Worm (Caenorhabditis elegans): ENCODE measurements around the gene srz-37.

The srz-37 gene

DNA sequence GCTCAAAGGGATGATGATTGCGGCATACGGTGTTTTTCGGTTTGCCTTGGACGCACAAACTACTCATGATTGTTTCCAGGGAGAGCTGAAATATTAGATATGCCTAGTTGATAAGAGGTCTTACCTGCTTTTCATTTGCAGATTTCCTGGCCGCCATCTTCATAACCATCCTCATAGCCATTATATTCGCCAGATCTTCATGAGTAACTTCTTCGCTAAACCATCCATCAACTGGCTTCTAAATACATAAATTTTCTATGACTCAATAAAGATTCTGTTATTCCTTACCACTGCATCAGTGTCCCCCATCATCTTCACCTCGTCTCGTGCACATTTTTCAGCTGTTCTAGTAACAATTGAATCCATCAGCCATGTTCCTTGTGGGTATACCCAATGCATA, 39.1 kb downstream of the srz-37 start:
- TF ChIP-seq attf-3 (GFP tag; conservative IDR thresholded peaks at IDR 0.05), result no peak
- no peak for TF ChIP-seq Y67H2A.10 (GFP tag; conservative IDR thresholded peaks at IDR 0.05)
- no peak for TF ChIP-seq somi-1 (GFP tag; optimal IDR thresholded peaks at IDR 0.05)
- no peak for TF ChIP-seq B0336.3 (GFP tag; IDR thresholded peaks at IDR 0.05)
- no peak for TF ChIP-seq lsl-1 (GFP tag; optimal IDR thresholded peaks at IDR 0.05)
- no peak for TF ChIP-seq ztf-18 (tag; optimal IDR thresholded peaks at IDR 0.05)
- TF ChIP-seq zim-3 (tag; optimal IDR thresholded peaks at IDR 0.05), result no peak
- TF ChIP-seq snpc-1.3 (tag; optimal IDR thresholded peaks at IDR 0.05; ENCODE audit: insufficient read depth), result no peak
- TF ChIP-seq tlf-1 (GFP tag; optimal IDR thresholded peaks at IDR 0.05), result no peak
- TF ChIP-seq atf-7 (tag; optimal IDR thresholded peaks at IDR 0.05), result no peak
- no peak for TF ChIP-seq mxl-1 (tag; optimal IDR thresholded peaks at IDR 0.05)
- TF ChIP-seq sea-2 (GFP tag; IDR thresholded peaks at IDR 0.05), result no peak
- no peak for TF ChIP-seq gei-17 (GFP tag; optimal IDR thresholded peaks at IDR 0.05)
- no peak for TF ChIP-seq nhr-90 (tag; optimal IDR thresholded peaks at IDR 0.05)
- no peak for TF ChIP-seq lin-40 (tag; optimal IDR thresholded peaks at IDR 0.05)
- TF ChIP-seq aptf-3 (GFP tag; IDR thresholded peaks at IDR 0.05), result no peak
- no peak for TF ChIP-seq pbrm-1 (GFP tag; IDR thresholded peaks at IDR 0.05)
- TF ChIP-seq nfya-2 (GFP tag; IDR thresholded peaks at IDR 0.05), result no peak
- TF ChIP-seq F55B11.4 (tag; optimal IDR thresholded peaks at IDR 0.05; ENCODE audit: borderline replicate concordance, insufficient read depth), result no peak
- no peak for TF ChIP-seq F57A8.1 (GFP tag; optimal IDR thresholded peaks at IDR 0.05)

DNA sequence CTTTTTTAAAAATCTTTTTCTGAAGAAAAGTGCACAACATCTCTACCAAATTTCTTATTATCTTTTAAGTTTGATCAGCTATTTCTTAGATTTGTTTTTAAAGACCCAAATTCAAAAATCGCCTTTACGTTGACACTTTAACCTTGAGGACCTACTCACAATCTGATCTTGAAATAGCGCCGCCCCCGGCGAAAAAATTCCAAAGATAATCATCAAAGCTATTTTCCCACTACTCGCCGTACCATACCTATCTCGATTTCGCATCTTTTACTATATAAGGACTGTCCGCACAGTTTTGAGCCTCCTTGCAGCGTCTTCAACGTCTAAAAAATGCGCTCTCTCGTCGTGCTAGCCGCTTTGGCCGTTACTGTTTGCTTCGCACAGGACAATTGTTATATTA, 40.8 kb downstream of the srz-37 start, which contains the start of gene grd-10:
Gene grd-10, plus strand, starts transcription at position 208 of the 400 bp plus-strand sequence.
- TF ChIP-seq Y53F4B.3 (GFP tag; IDR thresholded peaks at IDR 0.05) (no peak), F37B4.10 (GFP tag; IDR thresholded peaks at IDR 0.05) (no peak), nhr-80 (tag; optimal IDR thresholded peaks at IDR 0.05) (no peak), fkh-3 (tag; optimal IDR thresholded peaks at IDR 0.05) (no peak), lin-26 (GFP tag; IDR thresholded peaks at IDR 0.05) (no peak), ceh-91 (GFP tag; IDR thresholded peaks at IDR 0.05) (no peak), madf-6 (GFP tag; IDR thresholded peaks at IDR 0.05) (no peak), C17E4.6 (GFP tag; IDR thresholded peaks at IDR 0.05) (no peak), ceh-100 (GFP tag; IDR thresholded peaks at IDR 0.05) (no peak), lin-35 (GFP tag; optimal IDR thresholded peaks at IDR 0.05) (no peak), chd-7 (tag; optimal IDR thresholded peaks at IDR 0.05) (no peak), nhr-90 (tag; optimal IDR thresholded peaks at IDR 0.05) (no peak), lir-1 (GFP tag; conservative IDR thresholded peaks at IDR 0.05) (no peak), F39B2.1 (GFP tag; IDR thresholded peaks at IDR 0.05) (no peak), hsf-1 (GFP tag; IDR thresholded peaks at IDR 0.05) (no peak), unc-62 (GFP tag; optimal IDR thresholded peaks at IDR 0.05) (no peak), ccch-3 (GFP tag; optimal IDR thresholded peaks at IDR 0.05) (no peak)

DNA sequence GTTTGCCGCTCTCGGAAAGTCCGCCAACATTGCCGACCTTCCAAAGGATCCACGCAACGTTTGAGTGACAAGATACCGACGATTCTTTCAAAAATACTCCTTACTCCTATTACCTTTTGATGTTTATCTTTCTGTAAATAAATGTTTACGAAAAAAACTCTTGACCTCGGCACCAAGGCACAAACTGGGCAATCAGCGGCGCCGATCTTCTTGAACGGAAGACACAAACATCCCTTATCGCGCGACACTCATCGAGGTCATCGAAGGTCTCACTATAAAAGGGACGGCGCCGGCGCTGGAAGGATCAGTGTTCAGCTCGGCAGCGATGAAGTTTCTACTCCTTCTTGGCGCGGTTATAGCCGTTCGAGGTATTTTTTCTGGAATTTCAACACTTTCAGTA, 42.3 kb downstream of the srz-37 start, which contains the start of gene grd-3:
Gene grd-3, plus strand, starts transcription at position 302 of the 400 bp plus-strand sequence.
- TF ChIP-seq D2030.7 (GFP tag; IDR thresholded peaks at IDR 0.05) (no peak), zfh-2 (GFP tag; conservative IDR thresholded peaks at IDR 0.05) (0 out of 2 replicates have a peak, but pooled peaks have one; percentile 5)
